Fruit fly (Drosophila melanogaster) whole organism, adult: ENCODE data around the gene bb8.
A peak's percentile ranks its signal among the peaks of the same experiment; 100 is the strongest.

ENCODE experiments used
- CG11617 ChIP-seq: fragments of 200-800 bp; sonication (Bioruptor generic); optimal IDR thresholded peaks from 2 replicates; lab custom pipeline; 2017; ENCODE audit warnings: mild to moderate bottlenecking, missing biosample characterization, missing genetic modification reagents, missing genetic modification characterization
- CG12768 ChIP-seq: fragments of 200-800 bp; sonication (Bioruptor generic); optimal IDR thresholded peaks from 2 replicates; lab custom pipeline; 2017; ENCODE audit warnings: missing biosample characterization, missing genetic modification characterization, mild to moderate bottlenecking, moderate library complexity, missing genetic modification reagents
- CG14711 ChIP-seq: fragments of 200-800 bp; sonication (Bioruptor generic); optimal IDR thresholded peaks from 2 replicates; lab custom pipeline; 2018; ENCODE audit warnings: missing biosample characterization, mild to moderate bottlenecking, missing genetic modification characterization, moderate library complexity
- CG1620 ChIP-seq: fragments of 200-800 bp; sonication (Bioruptor generic); optimal IDR thresholded peaks from 2 replicates; lab custom pipeline; 2016; ENCODE audit warnings: missing biosample characterization, missing genetic modification characterization
- CG33017 ChIP-seq: fragments of 200-800 bp; sonication (Bioruptor generic); optimal IDR thresholded peaks from 2 replicates; lab custom pipeline; 2018; ENCODE audit warnings: missing biosample characterization, mild to moderate bottlenecking, missing genetic modification characterization, moderate library complexity
- CG5204 ChIP-seq: fragments of 200-800 bp; sonication (Bioruptor generic); optimal IDR thresholded peaks from 2 replicates; lab custom pipeline; 2016; ENCODE audit warnings: missing biosample characterization, missing genetic modification characterization
- CG7045 ChIP-seq: fragments of 200-800 bp; sonication (Bioruptor generic); optimal IDR thresholded peaks from 2 replicates; lab custom pipeline; 2017; ENCODE audit warnings: missing biosample characterization, mild to moderate bottlenecking, missing genetic modification characterization
- CG7101 ChIP-seq: fragments of 200-800 bp; sonication (Bioruptor generic); optimal IDR thresholded peaks from 2 replicates; lab custom pipeline; 2018; ENCODE audit warnings: missing biosample characterization, mild to moderate bottlenecking, missing genetic modification characterization, moderate library complexity
- Clk ChIP-seq: fragments of 200-800 bp; sonication (Bioruptor generic); optimal IDR thresholded peaks from 2 replicates; lab custom pipeline; 2017; ENCODE audit warnings: missing biosample characterization, missing genetic modification characterization
- Crg-1 ChIP-seq: fragments of 200-800 bp; sonication (Bioruptor generic); optimal IDR thresholded peaks from 2 replicates; lab custom pipeline; 2016; ENCODE audit warnings: missing biosample characterization, missing genetic modification characterization
- Hr96 ChIP-seq: fragments of 200-800 bp; sonication (Bioruptor generic); optimal IDR thresholded peaks from 2 replicates; lab custom pipeline; 2016; ENCODE audit warnings: missing biosample characterization, missing genetic modification characterization
- Mnt ChIP-seq: fragments of 200-800 bp; sonication (Bioruptor generic); optimal IDR thresholded peaks from 2 replicates; lab custom pipeline; 2016; ENCODE audit warnings: missing biosample characterization, mild to moderate bottlenecking, missing genetic modification characterization
- bab1 ChIP-seq: fragments of 200-800 bp; sonication (Bioruptor generic); optimal IDR thresholded peaks from 3 replicates; lab custom pipeline; 2019; ENCODE audit warnings: missing biosample characterization, mild to moderate bottlenecking, missing genetic modification characterization, moderate library complexity
- cic ChIP-seq: fragments of 200-800 bp; sonication (Bioruptor generic); optimal IDR thresholded peaks from 2 replicates; lab custom pipeline; 2017; ENCODE audit warnings: missing biosample characterization, mild to moderate bottlenecking, missing genetic modification characterization, moderate library complexity
- cnc ChIP-seq, 2 experiments: fragments of >200 bp; optimal IDR thresholded peaks; 2 replicates each; lab custom pipeline; 2017
- kay ChIP-seq: fragments of 200-800 bp; sonication (Bioruptor generic); peaks from one replicate; lab custom pipeline; 2016; ENCODE audit warnings: missing biosample characterization, missing genetic modification characterization, borderline replicate concordance
- ovo ChIP-seq: fragments of 200-800 bp; sonication (Bioruptor generic); optimal IDR thresholded peaks from 2 replicates; lab custom pipeline; 2016; ENCODE audit warnings: missing biosample characterization, missing genetic modification characterization
- pad ChIP-seq: fragments of 200-800 bp; sonication (Bioruptor generic); optimal IDR thresholded peaks from 3 replicates; lab custom pipeline; 2017; ENCODE audit warnings: missing biosample characterization, missing genetic modification characterization, mild to moderate bottlenecking, moderate library complexity, missing genetic modification reagents
- tj ChIP-seq: fragments of 200-800 bp; sonication (Bioruptor generic); optimal IDR thresholded peaks from 3 replicates; lab custom pipeline; 2017; ENCODE audit warnings: missing biosample characterization, mild to moderate bottlenecking, missing genetic modification characterization, moderate library complexity
- toe ChIP-seq: fragments of 200-800 bp; sonication (Bioruptor generic); optimal IDR thresholded peaks from 2 replicates; lab custom pipeline; 2016; ENCODE audit warnings: missing biosample characterization, missing genetic modification characterization

bb8 gene

dm6 chr3R:23293066-23293777, 3.2 kb upstream of the bb8 start:
- TF ChIP-seq CG33017 (tag; lab: Kevin White, UChicago) (peak; percentile 4), pad (GFP tag; lab: Kevin White, UChicago) (no peak), cic (GFP tag; lab: Kevin White, UChicago) (peak; percentile 21), tj (GFP tag; lab: Kevin White, UChicago) (peak; percentile 91), toe (GFP tag; lab: Kevin White, UChicago) (peak; percentile 4)

- no peak for TF ChIP-seq Mnt (GFP tag; lab: Kevin White, UChicago)
- TF ChIP-seq kay (GFP tag; lab: Kevin White, UChicago), result no peak
- TF ChIP-seq CG1620 (GFP tag; lab: Kevin White, UChicago), result no peak
- no peak for TF ChIP-seq Hr96 (GFP tag; lab: Kevin White, UChicago)
- no peak for TF ChIP-seq CG7045 (GFP tag; lab: Kevin White, UChicago)
Measured at dm6 chr3R:23292267-23292666, 2.3 kb upstream of the bb8 start.

dm6 chr3R:23287951-23288350, 2.0 kb downstream of the bb8 start, which contains the start of gene wam:
Gene wam, minus strand, starts transcription at chr3R:23288051.
- TF ChIP-seq CG7101 (no peak), CG7045 (GFP tag; lab: Kevin White, UChicago) (no peak), pad (GFP tag; lab: Kevin White, UChicago) (no peak), cnc (optimal IDR thresholded peaks at IDR 0.05; lab: Kevin White, UChicago) (no peak), Clk (no peak), Crg-1 (GFP tag; lab: Kevin White, UChicago) (no peak), kay (GFP tag; lab: Kevin White, UChicago) (no peak), cic (GFP tag; lab: Kevin White, UChicago) (no peak), CG5204 (no peak), CG33017 (tag; lab: Kevin White, UChicago) (no peak), Hr96 (GFP tag; lab: Kevin White, UChicago) (no peak), ovo (GFP tag; lab: Kevin White, UChicago) (no peak), CG11617 (GFP tag; lab: Kevin White, UChicago) (no peak), Mnt (GFP tag; lab: Kevin White, UChicago) (no peak), CG1620 (GFP tag; lab: Kevin White, UChicago) (no peak), tj (GFP tag; lab: Kevin White, UChicago) (no peak), CG14711 (no peak), CG12768 (GFP tag; lab: Kevin White, UChicago) (no peak), bab1 (GFP tag; lab: Kevin White, UChicago) (no peak), toe (GFP tag; lab: Kevin White, UChicago) (no peak)

- TF ChIP-seq ovo (GFP tag; lab: Kevin White, UChicago) (no peak), CG7101 (peak; percentile 9), bab1 (GFP tag; lab: Kevin White, UChicago) (no peak), CG33017 (tag; lab: Kevin White, UChicago) (peak; percentile 30), cnc (optimal IDR thresholded peaks at IDR 0.05; lab: Kevin White, UChicago) (no peak), kay (GFP tag; lab: Kevin White, UChicago) (no peak), cic (GFP tag; lab: Kevin White, UChicago) (no peak), Hr96 (GFP tag; lab: Kevin White, UChicago) (no peak), CG14711 (no peak)
Measured at dm6 chr3R:23284256-23284655, 5.7 kb downstream of the bb8 start.

- TF ChIP-seq cic (GFP tag; lab: Kevin White, UChicago) (no peak), CG11617 (GFP tag; lab: Kevin White, UChicago) (no peak), Hr96 (GFP tag; lab: Kevin White, UChicago) (no peak), toe (GFP tag; lab: Kevin White, UChicago) (no peak), kay (GFP tag; lab: Kevin White, UChicago) (no peak), CG12768 (GFP tag; lab: Kevin White, UChicago) (no peak), CG7045 (GFP tag; lab: Kevin White, UChicago) (no peak)
Measured at dm6 chr3R:23283702-23284101, 6.3 kb downstream of the bb8 start, which contains the start of gene CG6763. Gene CG6763, plus strand, starts transcription at chr3R:23284002.

dm6 chr3R:23280806-23281257, 9.2 kb downstream of the bb8 start, which contains the start of the genes orb and Cdc16:
Gene orb, minus strand, starts transcription at chr3R:23280856.
Gene Cdc16, plus strand, starts transcription at chr3R:23281201.
- TF ChIP-seq Crg-1 (GFP tag; lab: Kevin White, UChicago) (peak; percentile 72), tj (GFP tag; lab: Kevin White, UChicago) (peak; percentile 51), ovo (GFP tag; lab: Kevin White, UChicago) (peak; percentile 40), Clk (peak; percentile 70), toe (GFP tag; lab: Kevin White, UChicago) (peak; percentile 74), bab1 (GFP tag; lab: Kevin White, UChicago) (peak; percentile 93), kay (GFP tag; lab: Kevin White, UChicago) (peak; percentile 52), CG7101 (peak; percentile 93), CG14711 (peak; percentile 92), Mnt (GFP tag; lab: Kevin White, UChicago) (peak; percentile 41), CG1620 (GFP tag; lab: Kevin White, UChicago) (peak; percentile 78), CG5204 (peak; percentile 64), cnc (optimal IDR thresholded peaks at IDR 0.05; lab: Kevin White, UChicago) (no peak), pad (GFP tag; lab: Kevin White, UChicago) (peak; percentile 25), CG33017 (tag; lab: Kevin White, UChicago) (peak; percentile 92), CG7045 (GFP tag; lab: Kevin White, UChicago) (peak; percentile 84), Hr96 (GFP tag; lab: Kevin White, UChicago) (peak; percentile 53), CG12768 (GFP tag; lab: Kevin White, UChicago) (peak; percentile 78), CG11617 (GFP tag; lab: Kevin White, UChicago) (peak; percentile 83), cic (GFP tag; lab: Kevin White, UChicago) (peak; percentile 8)
